Worm (Caenorhabditis elegans): ENCODE results near the gene sre-8.

ce11 chrV:14256813-14257212 is at the start of gene sre-8:
- TF ChIP-seq him-1 (tag; optimal IDR thresholded peaks at IDR 0.05) (no peak), W03F9.2 (tag; optimal IDR thresholded peaks at IDR 0.05) (no peak)

Measured in whole organism, L4/young adult.